Worm (Caenorhabditis elegans) whole organism, mixed stage, embryonic: ENCODE data around the gene Y41D4B.1.

ENCODE experiments used
- M03D4.4 ChIP-seq: sonication (generic microtip); optimal IDR thresholded peaks from 2 replicates; lab custom pipeline; 2017; ENCODE audit warnings: mild to moderate bottlenecking, missing genetic modification characterization, missing compliant biosample characterization
- bed-3 ChIP-seq: fragments of 200-800 bp; sonication (Bioruptor generic); optimal IDR thresholded peaks from 3 replicates; lab custom pipeline; 2018; ENCODE audit warnings: mild to moderate bottlenecking, missing genetic modification characterization, moderate library complexity, missing compliant biosample characterization
- blmp-1 ChIP-seq: fragments of 150-350 bp; optimal IDR thresholded peaks from 2 replicates; lab custom pipeline; 2014; ENCODE audit warnings: missing biosample characterization, missing genetic modification characterization
- ceh-39 ChIP-seq: fragments of 150-350 bp; optimal IDR thresholded peaks from 2 replicates; lab custom pipeline; 2014; ENCODE audit warnings: missing biosample characterization, missing genetic modification characterization
- ceh-83 ChIP-seq: fragments of 200-800 bp; sonication (Bioruptor generic); optimal IDR thresholded peaks from 2 replicates; lab custom pipeline; 2018; ENCODE audit warnings: mild to moderate bottlenecking, missing genetic modification characterization, missing compliant biosample characterization
- ces-1 ChIP-seq: fragments of 150-350 bp; optimal IDR thresholded peaks from 2 replicates; lab custom pipeline; 2014; ENCODE audit warnings: missing biosample characterization, missing genetic modification reagents, missing genetic modification characterization
- cnd-1 ChIP-seq: fragments of 200-800 bp; sonication (Bioruptor generic); optimal IDR thresholded peaks from 2 replicates; lab custom pipeline; 2018; ENCODE audit warnings: mild to moderate bottlenecking, missing genetic modification characterization, missing compliant biosample characterization
- drap-1 ChIP-seq: fragments of 200-800 bp; sonication (Bioruptor generic); optimal IDR thresholded peaks from 3 replicates; lab custom pipeline; 2018; ENCODE audit warnings: mild to moderate bottlenecking, missing genetic modification characterization, missing compliant biosample characterization
- elt-1 ChIP-seq: sonication (generic microtip); optimal IDR thresholded peaks from 2 replicates; lab custom pipeline; 2017; ENCODE audit warnings: missing genetic modification characterization, mild to moderate bottlenecking, missing compliant biosample characterization, antibody characterized with exemption, moderate library complexity, borderline replicate concordance; ENCODE audit not compliant: insufficient read depth
- elt-3 ChIP-seq: fragments of 150-350 bp; optimal IDR thresholded peaks from 2 replicates; lab custom pipeline; 2014; ENCODE audit warnings: missing biosample characterization, missing genetic modification characterization
- flh-1 ChIP-seq: fragments of 200-800 bp; sonication (Bioruptor generic); optimal IDR thresholded peaks from 2 replicates; lab custom pipeline; 2018; ENCODE audit warnings: mild to moderate bottlenecking, missing genetic modification characterization, moderate library complexity, missing compliant biosample characterization
- ham-2 ChIP-seq: fragments of 200-800 bp; sonication (Bioruptor generic); optimal IDR thresholded peaks from 2 replicates; lab custom pipeline; 2018; ENCODE audit warnings: mild to moderate bottlenecking, missing genetic modification characterization, missing compliant biosample characterization
- hlh-1 ChIP-seq: fragments of 150-350 bp; optimal IDR thresholded peaks from 2 replicates; lab custom pipeline; 2014; ENCODE audit warnings: missing biosample characterization, missing genetic modification reagents, missing genetic modification characterization
- lin-13 ChIP-seq: fragments of 150-350 bp; optimal IDR thresholded peaks from 2 replicates; lab custom pipeline; 2014; ENCODE audit warnings: missing biosample characterization, missing genetic modification characterization
- lin-32 ChIP-seq: fragments of 200-800 bp; sonication (Bioruptor generic); optimal IDR thresholded peaks from 2 replicates; lab custom pipeline; 2018; ENCODE audit warnings: mild to moderate bottlenecking, missing genetic modification characterization, missing compliant biosample characterization
- lsy-2 ChIP-seq: fragments of 150-350 bp; optimal IDR thresholded peaks from 2 replicates; lab custom pipeline; 2014; ENCODE audit warnings: missing biosample characterization, missing genetic modification characterization
- mab-5 ChIP-seq: fragments of 150-350 bp; optimal IDR thresholded peaks from 2 replicates; lab custom pipeline; 2014; ENCODE audit warnings: missing biosample characterization, missing genetic modification characterization
- mep-1 ChIP-seq: fragments of 150-350 bp; optimal IDR thresholded peaks from 2 replicates; lab custom pipeline; 2017; ENCODE audit warnings: missing biosample characterization, missing genetic modification reagents, missing genetic modification characterization, inconsistent platforms
- mls-2 ChIP-seq: sonication (generic microtip); optimal IDR thresholded peaks from 2 replicates; lab custom pipeline; 2016; ENCODE audit warnings: mild to moderate bottlenecking, missing genetic modification characterization, moderate library complexity, missing compliant biosample characterization
- nhr-12 ChIP-seq: fragments of 150-350 bp; optimal IDR thresholded peaks from 2 replicates; lab custom pipeline; 2014; ENCODE audit warnings: missing biosample characterization, missing genetic modification characterization
- nhr-2 ChIP-seq: fragments of 150-350 bp; optimal IDR thresholded peaks from 2 replicates; lab custom pipeline; 2014; ENCODE audit warnings: missing biosample characterization, missing genetic modification characterization
- nhr-237 ChIP-seq: fragments of 150-350 bp; optimal IDR thresholded peaks from 2 replicates; lab custom pipeline; 2014; ENCODE audit warnings: missing biosample characterization, missing genetic modification characterization
- nhr-28 ChIP-seq: fragments of 150-350 bp; optimal IDR thresholded peaks from 2 replicates; lab custom pipeline; 2014; ENCODE audit warnings: missing biosample characterization, missing genetic modification characterization
- nhr-76 ChIP-seq: sonication (generic microtip); optimal IDR thresholded peaks from 2 replicates; lab custom pipeline; 2017; ENCODE audit warnings: missing biosample characterization, missing genetic modification characterization
- pha-4 ChIP-seq: fragments of 150-350 bp; optimal IDR thresholded peaks from 2 replicates; lab custom pipeline; 2018; ENCODE audit warnings: missing biosample characterization, missing genetic modification reagents, missing genetic modification characterization
- sptf-1 ChIP-seq: sonication (generic microtip); optimal IDR thresholded peaks from 2 replicates; lab custom pipeline; 2017; ENCODE audit warnings: mild to moderate bottlenecking, missing genetic modification characterization, moderate library complexity, missing compliant biosample characterization
- tbx-8 ChIP-seq: fragments of 200-800 bp; sonication (Bioruptor generic); optimal IDR thresholded peaks from 2 replicates; lab custom pipeline; 2018; ENCODE audit warnings: mild to moderate bottlenecking, missing genetic modification characterization, moderate library complexity, missing compliant biosample characterization
- unc-120 ChIP-seq: sonication (generic microtip); optimal IDR thresholded peaks from 2 replicates; lab custom pipeline; 2017; ENCODE audit warnings: missing genetic modification characterization, missing compliant biosample characterization; ENCODE audit not compliant: poor library complexity, severe bottlenecking
- unc-62 ChIP-seq: fragments of 150-350 bp; optimal IDR thresholded peaks from 2 replicates; lab custom pipeline; 2014; ENCODE audit warnings: missing biosample characterization, missing genetic modification reagents, missing genetic modification characterization
- ztf-11 ChIP-seq: fragments of 150-350 bp; optimal IDR thresholded peaks from 2 replicates; lab custom pipeline; 2014; ENCODE audit warnings: missing biosample characterization, missing genetic modification characterization

The Y41D4B.1 gene

DNA sequence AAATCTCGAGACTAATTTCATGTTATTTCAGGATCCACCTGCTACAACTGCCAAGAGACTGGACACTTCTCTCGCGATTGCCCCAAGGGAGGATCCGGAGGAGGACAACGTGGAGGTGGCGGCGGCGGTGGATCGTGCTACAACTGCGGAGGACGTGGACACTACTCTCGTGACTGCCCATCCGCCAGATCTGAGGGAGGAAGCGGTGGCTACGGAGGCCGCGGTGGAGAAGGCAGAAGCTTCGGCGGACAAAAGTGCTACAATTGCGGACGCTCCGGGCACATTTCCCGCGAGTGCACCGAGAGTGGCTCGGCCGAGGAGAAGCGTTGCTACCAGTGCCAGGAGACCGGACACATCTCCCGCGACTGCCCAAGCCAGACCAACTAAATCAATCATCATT lies 38.0 kb downstream of the Y41D4B.1 start:
- TF ChIP-seq nhr-28 = no peak
- TF ChIP-seq cnd-1 (tag; lab: Kevin White, UChicago) = no peak
- no peak for TF ChIP-seq nhr-12 (tag; lab: Kevin White, UChicago)
- no peak for TF ChIP-seq nhr-76
- TF ChIP-seq M03D4.4 (tag; lab: Kevin White, UChicago) = no peak
- TF ChIP-seq ceh-83 = no peak
- no peak for TF ChIP-seq ces-1
- TF ChIP-seq blmp-1 (tag; lab: Kevin White, UChicago) = no peak
- no peak for TF ChIP-seq unc-120
- no peak for TF ChIP-seq lsy-2 (tag; lab: Kevin White, UChicago)
- no peak for TF ChIP-seq mls-2 (tag; lab: Kevin White, UChicago)
- TF ChIP-seq drap-1 (GFP tag; lab: Kevin White, UChicago) = no peak
- no peak for TF ChIP-seq ham-2 (GFP tag; lab: Kevin White, UChicago)
- TF ChIP-seq tbx-8 (GFP tag; lab: Kevin White, UChicago) = no peak
- TF ChIP-seq hlh-1 (tag; lab: Kevin White, UChicago) = no peak
- no peak for TF ChIP-seq nhr-2 (tag; lab: Kevin White, UChicago)

DNA sequence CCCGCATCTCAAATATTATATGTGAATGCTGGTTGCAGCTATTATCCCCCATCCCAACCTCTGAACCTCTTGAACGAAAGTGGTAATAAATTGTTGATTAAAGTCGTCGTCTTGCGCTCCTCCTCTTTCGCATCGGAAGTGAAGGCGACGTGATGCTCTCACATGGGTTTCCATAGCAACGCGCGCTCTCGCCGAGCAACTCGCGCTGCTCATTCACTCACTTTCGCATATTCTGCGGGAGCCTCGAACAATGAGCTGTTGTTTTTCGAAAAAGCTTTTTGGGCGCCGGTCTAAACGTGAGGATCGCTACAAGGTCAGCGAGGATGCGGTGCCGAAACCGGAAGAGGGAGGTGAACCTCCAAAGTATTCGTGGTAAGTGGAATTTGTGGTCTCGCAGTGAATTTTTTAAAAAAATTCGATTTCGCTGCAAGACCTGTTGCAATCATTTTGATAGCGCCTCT lies 38.6 kb downstream of the Y41D4B.1 start, which contains the start of gene rpi-2:
Gene rpi-2, plus strand, starts transcription at position 234 of the 461 bp plus-strand sequence.
- TF ChIP-seq flh-1 (GFP tag; lab: Kevin White, UChicago) (no peak), ztf-11 (tag; lab: Kevin White, UChicago) (no peak), nhr-28 (no peak), ham-2 (GFP tag; lab: Kevin White, UChicago) (no peak), lin-32 (GFP tag; lab: Kevin White, UChicago) (no peak), pha-4 (tag; lab: Kevin White, UChicago) (no peak), cnd-1 (tag; lab: Kevin White, UChicago) (no peak), drap-1 (GFP tag; lab: Kevin White, UChicago) (no peak), lsy-2 (tag; lab: Kevin White, UChicago) (no peak), blmp-1 (tag; lab: Kevin White, UChicago) (no peak), hlh-1 (tag; lab: Kevin White, UChicago) (no peak), nhr-76 (no peak)

DNA sequence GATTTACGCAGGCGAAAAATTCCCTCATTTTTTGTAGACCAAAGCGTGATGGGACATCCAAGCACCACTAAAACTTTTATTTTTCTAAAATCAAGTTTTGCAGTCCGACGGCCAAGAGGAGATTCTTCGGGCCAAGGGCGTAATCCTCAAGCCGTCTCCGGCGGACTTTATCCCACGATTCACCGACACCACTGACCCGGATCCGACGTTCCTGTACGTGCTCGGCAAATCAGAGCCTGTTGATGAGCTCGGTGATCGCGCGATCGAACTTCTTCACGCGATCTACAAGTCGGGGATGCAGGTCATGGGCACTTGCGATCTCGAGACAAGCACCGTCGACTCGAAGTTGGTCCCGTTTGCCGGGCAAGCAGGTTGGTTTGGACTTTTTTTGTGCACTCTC lies 41.1 kb downstream of the Y41D4B.1 start:
- TF ChIP-seq bed-3 = no peak
- TF ChIP-seq elt-3 (tag; lab: Kevin White, UChicago) = no peak
- no peak for TF ChIP-seq elt-1 (tag; lab: Kevin White, UChicago)
- TF ChIP-seq nhr-12 (tag; lab: Kevin White, UChicago) = no peak
- TF ChIP-seq nhr-237 (tag; lab: Kevin White, UChicago) = no peak

DNA sequence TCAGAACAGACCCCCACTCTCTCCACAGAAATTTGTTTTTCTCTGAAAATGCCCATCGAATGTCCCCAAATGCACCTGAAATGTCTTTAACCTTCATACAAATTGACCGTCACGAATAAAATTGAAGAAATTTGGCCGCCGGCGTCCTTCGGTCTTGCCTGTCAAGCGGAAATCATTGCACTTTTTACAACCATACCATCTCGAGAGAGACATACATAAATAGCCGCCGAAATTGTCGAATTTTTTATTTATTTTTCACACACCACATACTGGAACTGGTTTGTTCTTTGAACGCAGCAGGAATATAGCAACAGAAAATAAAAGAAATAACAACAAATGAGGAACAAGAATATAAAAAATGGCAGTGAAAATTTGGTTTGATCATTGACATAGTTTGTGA lies 43.2 kb downstream of the Y41D4B.1 start:
- TF ChIP-seq ceh-83 (no peak), ham-2 (GFP tag; lab: Kevin White, UChicago) (no peak), mep-1 (tag; lab: Kevin White, UChicago) (no peak), mls-2 (tag; lab: Kevin White, UChicago) (no peak), mab-5 (tag; lab: Kevin White, UChicago) (no peak), lsy-2 (tag; lab: Kevin White, UChicago) (no peak), ceh-39 (tag; lab: Kevin White, UChicago) (no peak), elt-1 (tag; lab: Kevin White, UChicago) (no peak), M03D4.4 (tag; lab: Kevin White, UChicago) (no peak)

DNA sequence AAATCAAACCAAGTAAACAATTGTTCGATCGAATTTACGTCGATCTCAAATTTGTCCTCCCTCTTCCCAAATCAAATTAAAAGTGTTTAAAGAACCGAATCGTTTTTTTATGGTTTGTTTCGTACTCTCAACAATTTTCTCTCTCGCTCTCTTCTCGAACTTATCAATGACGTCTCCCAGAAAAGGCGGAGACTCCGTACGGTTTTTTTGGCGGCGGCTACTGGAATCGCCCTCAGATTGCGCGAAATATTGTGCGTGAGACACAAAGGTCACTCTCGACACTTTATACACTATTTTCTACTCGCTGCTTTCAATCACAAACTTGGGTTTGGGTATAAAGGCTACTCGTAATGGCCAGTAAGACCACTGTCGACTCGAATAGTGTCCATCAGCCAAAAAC lies 48.0 kb downstream of the Y41D4B.1 start, which contains the start of gene epic-2:
Gene epic-2, plus strand, starts transcription at position 317 of the 400 bp plus-strand sequence.
- TF ChIP-seq flh-1 (GFP tag; lab: Kevin White, UChicago) = no peak

DNA sequence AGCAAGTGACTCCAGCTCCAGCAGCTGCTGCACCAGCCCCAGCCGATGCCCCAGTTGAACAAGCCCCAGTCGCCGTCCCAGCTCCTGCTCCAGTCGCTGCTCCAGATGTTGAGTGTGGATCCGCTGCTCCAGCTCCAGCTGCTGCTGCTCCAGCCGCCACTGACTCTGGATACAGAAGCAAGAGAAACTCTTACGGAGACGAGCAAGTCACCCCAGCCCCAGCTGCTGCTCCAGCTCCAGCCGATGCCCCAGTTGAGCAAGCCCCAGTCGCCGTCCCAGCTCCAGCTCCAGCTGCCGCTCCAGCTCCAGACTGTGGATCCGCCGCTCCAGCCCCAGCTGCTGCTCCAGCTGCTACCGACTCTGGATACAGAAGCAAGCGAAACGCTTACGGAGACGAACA lies 49.1 kb downstream of the Y41D4B.1 start:
- TF ChIP-seq lin-13 (no peak), cnd-1 (tag; lab: Kevin White, UChicago) (no peak), nhr-12 (tag; lab: Kevin White, UChicago) (no peak), sptf-1 (tag; lab: Kevin White, UChicago) (no peak), drap-1 (GFP tag; lab: Kevin White, UChicago) (no peak), flh-1 (GFP tag; lab: Kevin White, UChicago) (no peak), lsy-2 (tag; lab: Kevin White, UChicago) (no peak), unc-62 (GFP tag; lab: Kevin White, UChicago) (no peak)
